Worm (Caenorhabditis elegans): ENCODE measurements around the gene ZK1320.5.

DNA sequence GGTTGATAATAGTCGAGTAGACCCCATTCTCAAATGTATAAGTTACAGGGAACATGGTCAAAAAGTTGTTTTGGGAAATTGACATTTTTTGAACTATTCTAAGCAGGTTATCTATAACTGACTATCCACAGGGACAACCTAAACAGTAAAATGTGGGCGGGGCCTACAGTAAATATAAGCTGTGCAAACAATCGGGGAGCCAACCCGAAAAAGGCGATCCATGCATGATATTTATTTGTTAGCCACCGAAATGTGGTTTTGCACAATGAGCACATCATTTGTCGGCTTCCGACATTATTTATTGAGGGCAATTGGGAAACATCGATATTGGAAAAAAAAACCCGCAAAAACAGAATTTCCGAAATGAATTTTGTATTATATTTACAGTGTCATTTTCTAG is 50.7 kb downstream of the ZK1320.5 start, which contains the start of gene hlh-6:
- TF ChIP-seq ZK185.1 (tag; optimal IDR thresholded peaks at IDR 0.05; ENCODE audit: poor library complexity, severe bottlenecking) (no peak), nhr-27 (tag; optimal IDR thresholded peaks at IDR 0.05) (no peak), cebp-2 (GFP tag; IDR thresholded peaks at IDR 0.05) (no peak), efl-1 (GFP tag; optimal IDR thresholded peaks at IDR 0.05) (no peak), F39B2.1 (GFP tag; IDR thresholded peaks at IDR 0.05) (no peak), ets-4 (GFP tag; optimal IDR thresholded peaks at IDR 0.05) (no peak), nhr-179 (tag; optimal IDR thresholded peaks at IDR 0.05) (no peak), dpl-1 (GFP tag; optimal IDR thresholded peaks at IDR 0.05) (no peak), attf-3 (GFP tag; conservative IDR thresholded peaks at IDR 0.05) (no peak), T07F8.4 (tag; optimal IDR thresholded peaks at IDR 0.05) (no peak), dpff-1 (tag; optimal IDR thresholded peaks at IDR 0.05) (no peak), sea-2 (GFP tag; IDR thresholded peaks at IDR 0.05) (no peak), egrh-3 (GFP tag; IDR thresholded peaks at IDR 0.05) (no peak), rcor-1 (GFP tag; IDR thresholded peaks at IDR 0.05) (no peak)
